Worm (Caenorhabditis elegans) whole organism, L4 larva: ENCODE data around the gene sql-1.

Source experiments
- F26F4.8 ChIP-seq: fragments of 200-800 bp; sonication (Bioruptor generic); conservative IDR thresholded peaks from 2 replicates; pipeline ENCODE4 v1.3.6; 2022; ENCODE audit warnings: missing genetic modification characterization, missing compliant biosample characterization
- F37D6.2 ChIP-seq: sonication (generic microtip); optimal IDR thresholded peaks from 2 replicates; lab custom pipeline; 2016; ENCODE audit warnings: mild to moderate bottlenecking, missing genetic modification characterization, missing compliant biosample characterization
- F44E2.7 ChIP-seq: fragments of 200-800 bp; sonication (Bioruptor generic); IDR thresholded peaks from 2 replicates; pipeline ENCODE4 v2.1.2; 2022; ENCODE audit warnings: missing genetic modification characterization, missing compliant biosample characterization
- F49E8.2 ChIP-seq: sonication (generic microtip); optimal IDR thresholded peaks from 2 replicates; lab custom pipeline; 2016; ENCODE audit warnings: missing compliant biosample characterization, mild to moderate bottlenecking, missing genetic modification characterization, borderline replicate concordance
- Y105C5A.15 ChIP-seq: fragments of 200-800 bp; sonication (Bioruptor generic); IDR thresholded peaks from 2 replicates; pipeline ENCODE4 v1.3.6; 2022; ENCODE audit warnings: missing genetic modification characterization, missing compliant biosample characterization
- Y48G9A.11 ChIP-seq: fragments of 200-800 bp; sonication (Bioruptor generic); IDR thresholded peaks from 2 replicates; pipeline ENCODE4 v1.3.6; 2022; ENCODE audit warnings: missing genetic modification reagents, missing genetic modification characterization, missing compliant biosample characterization
- Y5F2A.4 ChIP-seq: fragments of 200-800 bp; sonication (Bioruptor generic); optimal IDR thresholded peaks from 2 replicates; lab custom pipeline; 2018; ENCODE audit warnings: mild to moderate bottlenecking, missing genetic modification characterization, missing compliant biosample characterization
- aly-2 ChIP-seq: sonication (generic microtip); optimal IDR thresholded peaks from 2 replicates; lab custom pipeline; 2018; ENCODE audit warnings: missing biosample characterization, missing genetic modification characterization
- ama-1 ChIP-seq: fragments of 150-350 bp; optimal IDR thresholded peaks from 2 replicates; lab custom pipeline; 2014; ENCODE audit warnings: inconsistent platforms, mixed read lengths
- arid-1 ChIP-seq: fragments of 200-800 bp; sonication (Bioruptor generic); conservative IDR thresholded peaks from 2 replicates; pipeline ENCODE4 v1.3.6; 2022; ENCODE audit warnings: missing genetic modification reagents, missing genetic modification characterization, missing compliant biosample characterization
- ceh-20 ChIP-seq: fragments of 200-800 bp; sonication (Bioruptor generic); IDR thresholded peaks from 2 replicates; pipeline ENCODE4 v1.3.6; 2022; ENCODE audit warnings: missing genetic modification reagents, missing genetic modification characterization, missing compliant biosample characterization
- ceh-28 ChIP-seq: fragments of 150-350 bp; optimal IDR thresholded peaks from 2 replicates; lab custom pipeline; 2014; ENCODE audit warnings: missing biosample characterization, missing genetic modification reagents, missing genetic modification characterization
- ceh-82 ChIP-seq: sonication (generic microtip); optimal IDR thresholded peaks from 2 replicates; lab custom pipeline; 2017; ENCODE audit warnings: missing biosample characterization, missing genetic modification characterization
- ces-1 ChIP-seq: fragments of 150-350 bp; sonication (generic microtip); optimal IDR thresholded peaks from 4 replicates; lab custom pipeline; 2014; ENCODE audit warnings: missing biosample characterization, missing genetic modification reagents, missing genetic modification characterization
- daf-12 ChIP-seq: fragments of 150-350 bp; optimal IDR thresholded peaks from 2 replicates; lab custom pipeline; 2014; ENCODE audit warnings: missing biosample characterization, missing genetic modification reagents, missing genetic modification characterization
- dmd-6 ChIP-seq: fragments of 200-800 bp; sonication (Bioruptor generic); IDR thresholded peaks from 2 replicates; pipeline ENCODE4 v1.3.6; 2022; ENCODE audit warnings: missing genetic modification reagents, missing genetic modification characterization, missing compliant biosample characterization
- dmd-9 ChIP-seq: fragments of 200-800 bp; sonication (Bioruptor generic); IDR thresholded peaks from 2 replicates; pipeline ENCODE4 v1.3.6; 2022; ENCODE audit warnings: missing genetic modification reagents, missing genetic modification characterization, missing compliant biosample characterization
- dpl-1 ChIP-seq: fragments of 150-350 bp; optimal IDR thresholded peaks from 2 replicates; lab custom pipeline; 2014; ENCODE audit warnings: missing biosample characterization, missing genetic modification reagents, missing genetic modification characterization
- fkh-10 ChIP-seq: fragments of 150-350 bp; optimal IDR thresholded peaks from 2 replicates; lab custom pipeline; 2014; ENCODE audit warnings: missing biosample characterization, missing genetic modification reagents, missing genetic modification characterization
- hlh-11 ChIP-seq: fragments of 200-800 bp; sonication (Bioruptor generic); optimal IDR thresholded peaks from 2 replicates; lab custom pipeline; 2018; ENCODE audit warnings: mild to moderate bottlenecking, missing genetic modification characterization, missing compliant biosample characterization
- hlh-30 ChIP-seq: sonication (generic microtip); optimal IDR thresholded peaks from 2 replicates; lab custom pipeline; 2017; ENCODE audit warnings: antibody characterized with exemption, mild to moderate bottlenecking, missing genetic modification characterization, missing compliant biosample characterization; ENCODE audit not compliant: insufficient read depth
- jun-1 ChIP-seq: fragments of 150-350 bp; optimal IDR thresholded peaks from 2 replicates; lab custom pipeline; 2014; ENCODE audit warnings: missing biosample characterization, missing genetic modification reagents, missing genetic modification characterization
- lin-1 ChIP-seq: fragments of 200-800 bp; sonication (Bioruptor generic); IDR thresholded peaks from 2 replicates; pipeline ENCODE4 v1.3.6; 2022; ENCODE audit warnings: missing genetic modification reagents, missing genetic modification characterization, missing compliant biosample characterization
- lin-38 ChIP-seq: fragments of 200-800 bp; sonication (Bioruptor generic); IDR thresholded peaks from 2 replicates; pipeline ENCODE4 v1.3.6; 2022; ENCODE audit warnings: missing genetic modification reagents, missing genetic modification characterization, missing compliant biosample characterization
- lin-39 ChIP-seq: fragments of 150-350 bp; optimal IDR thresholded peaks from 2 replicates; lab custom pipeline; 2014; ENCODE audit warnings: missing biosample characterization, missing genetic modification reagents, missing genetic modification characterization
- lir-3 ChIP-seq: sonication (generic microtip); optimal IDR thresholded peaks from 2 replicates; lab custom pipeline; 2016; ENCODE audit warnings: mild to moderate bottlenecking, missing genetic modification characterization, missing compliant biosample characterization
- lsy-2 ChIP-seq, 2 experiments: fragments of 150-350 bp in 1 of 2; sonication (generic microtip) in 1 of 2; optimal IDR thresholded peaks; 2 replicates each; lab custom pipeline; 2014 to 2017; ENCODE audit warnings: missing biosample characterization in 2 of 2, missing genetic modification characterization in 2 of 2
- madf-5 ChIP-seq, 2 experiments: fragments of 200-800 bp; sonication (Bioruptor generic); IDR thresholded peaks; 2 replicates each; pipeline ENCODE4 v1.3.6; 2022; ENCODE audit warnings: missing compliant biosample characterization in 2 of 2, missing genetic modification characterization in 2 of 2
- mdl-1 ChIP-seq, 2 experiments: fragments of 150-350 bp in 1 of 2; sonication (generic microtip) in 1 of 2; optimal IDR thresholded peaks; 2 replicates each; lab custom pipeline; 2014 to 2017; ENCODE audit warnings: missing biosample characterization in 2 of 2, missing genetic modification characterization in 2 of 2
- mep-1 ChIP-seq: fragments of 150-350 bp; sonication (generic microtip); optimal IDR thresholded peaks from 3 replicates; lab custom pipeline; 2014; ENCODE audit warnings: missing biosample characterization, missing genetic modification characterization
- mxl-2 ChIP-seq: fragments of 200-800 bp; sonication (Bioruptor generic); conservative IDR thresholded peaks from 2 replicates; pipeline ENCODE4 v1.3.6; 2022; ENCODE audit warnings: missing genetic modification reagents, missing genetic modification characterization, missing compliant biosample characterization
- nhr-11 ChIP-seq: fragments of 150-350 bp; optimal IDR thresholded peaks from 2 replicates; lab custom pipeline; 2014; ENCODE audit warnings: missing biosample characterization, missing genetic modification characterization
- nhr-237 ChIP-seq: sonication (generic microtip); optimal IDR thresholded peaks from 2 replicates; lab custom pipeline; 2017; ENCODE audit warnings: missing biosample characterization, missing genetic modification characterization
- nhr-42 ChIP-seq: fragments of 200-800 bp; sonication (Bioruptor generic); IDR thresholded peaks from 2 replicates; pipeline ENCODE4 v1.3.6; 2022; ENCODE audit warnings: missing genetic modification characterization, missing compliant biosample characterization
- nhr-76 ChIP-seq: fragments of 150-350 bp; optimal IDR thresholded peaks from 2 replicates; lab custom pipeline; 2014; ENCODE audit warnings: missing biosample characterization, missing genetic modification characterization
- pha-4 ChIP-seq, 2 experiments: fragments of 150-350 bp in 1 of 2; fragments of 200-800 bp in 1 of 2; sonication (Bioruptor generic) in 1 of 2; IDR thresholded peaks in 1 of 2; optimal IDR thresholded peaks in 1 of 2; 2 replicates each; pipeline versions ENCODE4 v1.3.6 to Lab custom; 2014 to 2022; ENCODE audit warnings: missing genetic modification characterization in 2 of 2, missing genetic modification reagents in 2 of 2, missing biosample characterization in 1 of 2, missing compliant biosample characterization in 1 of 2
- pqm-1 ChIP-seq: sonication (generic microtip); optimal IDR thresholded peaks from 2 replicates; lab custom pipeline; 2017; ENCODE audit warnings: missing biosample characterization, missing genetic modification characterization
- saeg-2 ChIP-seq: fragments of 200-800 bp; sonication (Bioruptor generic); IDR thresholded peaks from 2 replicates; pipeline ENCODE4 v1.3.6; 2022; ENCODE audit warnings: missing genetic modification reagents, missing genetic modification characterization, missing compliant biosample characterization
- skn-1 ChIP-seq: fragments of 150-350 bp; optimal IDR thresholded peaks from 2 replicates; lab custom pipeline; 2014; ENCODE audit warnings: missing biosample characterization, missing genetic modification characterization
- snpc-1.2 ChIP-seq: fragments of 200-800 bp; sonication (Bioruptor generic); IDR thresholded peaks from 2 replicates; pipeline ENCODE4 v1.3.6; 2022; ENCODE audit warnings: missing genetic modification reagents, missing genetic modification characterization, missing compliant biosample characterization
- spr-3 ChIP-seq: fragments of 200-800 bp; sonication (Bioruptor generic); optimal IDR thresholded peaks from 2 replicates; lab custom pipeline; 2018; ENCODE audit warnings: mild to moderate bottlenecking, missing genetic modification characterization, missing compliant biosample characterization
- tra-1 ChIP-seq: fragments of 200-800 bp; sonication (Bioruptor generic); IDR thresholded peaks from 2 replicates; pipeline ENCODE4 v1.3.6; 2022; ENCODE audit warnings: missing genetic modification reagents, missing genetic modification characterization, missing compliant biosample characterization
- unc-130 ChIP-seq: sonication (generic microtip); optimal IDR thresholded peaks from 2 replicates; lab custom pipeline; 2016; ENCODE audit warnings: missing genetic modification reagents, missing genetic modification characterization, missing compliant biosample characterization
- vab-7 ChIP-seq: fragments of 200-800 bp; sonication (Bioruptor generic); IDR thresholded peaks from 2 replicates; pipeline ENCODE4 v1.3.6; 2022; ENCODE audit warnings: missing genetic modification reagents, missing genetic modification characterization, missing compliant biosample characterization
- zfp-2 ChIP-seq: sonication (generic microtip); optimal IDR thresholded peaks from 2 replicates; lab custom pipeline; 2016; ENCODE audit warnings: mild to moderate bottlenecking, missing genetic modification characterization, missing compliant biosample characterization
- zfp-3 ChIP-seq: fragments of 200-800 bp; sonication (Bioruptor generic); conservative IDR thresholded peaks from 2 replicates; pipeline ENCODE4 v1.3.6; 2022; ENCODE audit warnings: missing genetic modification reagents, missing genetic modification characterization, missing compliant biosample characterization
- ztf-11 ChIP-seq: fragments of 150-350 bp; optimal IDR thresholded peaks from 2 replicates; lab custom pipeline; 2014; ENCODE audit warnings: missing biosample characterization, missing genetic modification characterization
- ztf-7 ChIP-seq: fragments of 150-350 bp; optimal IDR thresholded peaks from 2 replicates; lab custom pipeline; 2014; ENCODE audit warnings: missing biosample characterization, missing genetic modification characterization

Gene sql-1

DNA sequence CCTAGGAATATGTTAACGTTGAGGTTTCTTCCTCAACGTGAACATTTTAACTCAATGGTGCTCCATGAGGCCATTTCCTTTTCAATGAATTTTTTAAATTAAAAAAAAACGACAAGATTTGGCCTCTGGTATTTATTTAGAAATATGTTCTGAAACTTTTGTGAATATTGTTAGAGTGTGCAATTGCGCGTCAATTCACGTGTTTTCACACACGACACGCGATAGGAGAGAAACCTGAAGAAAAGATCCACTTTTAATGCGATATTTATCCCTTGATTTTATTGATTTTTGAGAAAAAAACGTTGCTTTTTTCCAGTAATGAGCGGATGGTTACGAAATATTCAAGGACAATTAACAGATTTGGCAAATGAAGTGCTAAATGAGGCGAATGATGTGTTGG is at the start of gene sql-1:
Gene sql-1, plus strand, starts transcription at position 313 of the 400 bp plus-strand sequence.
- peak; percentile 27 for TF ChIP-seq dpl-1 (GFP tag; lab: Kevin White, UChicago)
- peak; percentile 39 for TF ChIP-seq ceh-28 (tag; lab: Kevin White, UChicago)
- TF ChIP-seq lin-38 (GFP tag; lab: Robert Waterston, UW) = peak; percentile 72
- TF ChIP-seq F49E8.2 (tag; lab: Kevin White, UChicago) = peak; percentile 44
- TF ChIP-seq lsy-2 (tag; optimal IDR thresholded peaks at IDR 0.05; lab: Kevin White, UChicago) = peak in 1 of 2 experiments; percentile 34
- peak; percentile 82 for TF ChIP-seq ama-1 (lab: Kevin White, UChicago)
- TF ChIP-seq madf-5 (GFP tag; IDR thresholded peaks at IDR 0.05; lab: Robert Waterston, UW) = 0 out of 4 replicates have a peak, but pooled peaks of 1 of the 2 experiments have one; percentile 39
- peak; percentile 62; the same call in 1 of the 2 replicates for TF ChIP-seq arid-1 (GFP tag; lab: Robert Waterston, UW)
- TF ChIP-seq snpc-1.2 (GFP tag; lab: Robert Waterston, UW) = peak; percentile 48; the same call in 1 of the 2 replicates
- TF ChIP-seq ceh-20 (GFP tag; lab: Robert Waterston, UW) = no peak
- no peak for TF ChIP-seq nhr-11 (tag; lab: Kevin White, UChicago)
- peak; percentile 62 for TF ChIP-seq unc-130 (GFP tag; lab: Kevin White, UChicago)
- TF ChIP-seq spr-3 (GFP tag; lab: Kevin White, UChicago) = no peak
- TF ChIP-seq, all 104 proteins: peak for 10

- TF ChIP-seq hlh-30 (peak; percentile 54), zfp-3 (GFP tag; lab: Robert Waterston, UW) (0 out of 2 replicates have a peak, but pooled peaks have one; percentile 24), mxl-2 (no peak), mdl-1 (tag; optimal IDR thresholded peaks at IDR 0.05; lab: Kevin White, UChicago) (no peak), ceh-82 (tag; lab: Kevin White, UChicago) (no peak), aly-2 (no peak), nhr-237 (tag; lab: Kevin White, UChicago) (no peak), zfp-2 (tag; lab: Kevin White, UChicago) (no peak), F26F4.8 (GFP tag; lab: Robert Waterston, UW) (no peak), nhr-76 (no peak), daf-12 (no peak), saeg-2 (GFP tag; lab: Robert Waterston, UW) (no peak), vab-7 (GFP tag; lab: Robert Waterston, UW) (no peak), lin-39 (no peak), lin-38 (GFP tag; lab: Robert Waterston, UW) (peak; percentile 77), mep-1 (tag; lab: Kevin White, UChicago) (peak; percentile 69), ces-1 (GFP tag; lab: Kevin White, UChicago) (no peak), tra-1 (GFP tag; lab: Robert Waterston, UW) (no peak), F44E2.7 (GFP tag; lab: Robert Waterston, UW) (no peak), dmd-9 (GFP tag; lab: Robert Waterston, UW) (no peak), Y105C5A.15 (GFP tag; lab: Robert Waterston, UW) (no peak), lir-3 (tag; lab: Kevin White, UChicago) (no peak), dmd-6 (no peak), unc-130 (GFP tag; lab: Kevin White, UChicago) (peak; percentile 86), Y48G9A.11 (no peak), pqm-1 (tag; lab: Kevin White, UChicago) (no peak), ceh-28 (tag; lab: Kevin White, UChicago) (no peak), hlh-11 (tag; lab: Kevin White, UChicago) (no peak), nhr-42 (GFP tag; lab: Robert Waterston, UW) (no peak), F37D6.2 (tag; lab: Kevin White, UChicago) (no peak), Y5F2A.4 (GFP tag; lab: Kevin White, UChicago) (no peak), snpc-1.2 (GFP tag; lab: Robert Waterston, UW) (peak; percentile 30; the same call in 1 of the 2 replicates), pha-4 (GFP tag; IDR thresholded peaks at IDR 0.05; lab: Robert Waterston, UW) (0 out of 2 replicates have a peak, but pooled peaks have one; percentile 49), pha-4 (tag; optimal IDR thresholded peaks at IDR 0.05; lab: Kevin White, UChicago) (no peak), ztf-7 (tag; lab: Kevin White, UChicago) (no peak), dpl-1 (GFP tag; lab: Kevin White, UChicago) (peak; percentile 87), jun-1 (no peak), lin-1 (no peak), ztf-11 (tag; lab: Kevin White, UChicago) (no peak), fkh-10 (GFP tag; lab: Kevin White, UChicago) (no peak), skn-1 (tag; lab: Kevin White, UChicago) (no peak), nhr-11 (tag; lab: Kevin White, UChicago) (no peak)
Measured at ce11 chrIII:12453315-12453714, 46.0 kb upstream of the sql-1 start, which contains the start of gene ani-1. TSS of gene ani-1 (minus strand) at chrIII:12453375.
